Worm (Caenorhabditis elegans) whole organism, L1 larva: ENCODE data around the gene W07G1.7.

Experiments
- lin-13 ChIP-seq: fragments of 150-350 bp; optimal IDR thresholded peaks from 2 replicates; lab custom pipeline; 2014; ENCODE audit warnings: missing biosample characterization, missing genetic modification reagents, missing genetic modification characterization
- nhr-77 ChIP-seq: fragments of 150-350 bp; optimal IDR thresholded peaks from 2 replicates; lab custom pipeline; 2014; ENCODE audit warnings: missing biosample characterization, missing genetic modification characterization
- skn-1 ChIP-seq: fragments of 150-350 bp; optimal IDR thresholded peaks from 2 replicates; lab custom pipeline; 2014; ENCODE audit warnings: missing biosample characterization, missing genetic modification characterization
- snpc-4 ChIP-seq: fragments of 150-350 bp; optimal IDR thresholded peaks from 2 replicates; lab custom pipeline; 2014; ENCODE audit warnings: missing biosample characterization, missing genetic modification characterization
- unc-62 ChIP-seq: fragments of 150-350 bp; optimal IDR thresholded peaks from 2 replicates; lab custom pipeline; 2014; ENCODE audit warnings: missing biosample characterization, missing genetic modification reagents, missing genetic modification characterization

ce11 chrII:13916040-13916439 is 50.1 kb downstream of the W07G1.7 start, which contains the start of gene mltn-3:
- TF ChIP-seq unc-62: no peak
- no peak for TF ChIP-seq lin-13 (GFP tag; lab: Kevin White, UChicago)
- TF ChIP-seq snpc-4 (tag; lab: Kevin White, UChicago): no peak
- TF ChIP-seq skn-1: no peak
- TF ChIP-seq nhr-77 (tag; lab: Kevin White, UChicago): no peak
